Fruit fly (Drosophila melanogaster) whole organism, embryonic: ENCODE results near the gene Cfp1.

Source experiments
- Adf1 ChIP-seq: fragments of 200-800 bp; sonication (Bioruptor generic); IDR thresholded peaks from 2 replicates; pipeline ENCODE4 v1.3.6; 2022; ENCODE audit warnings: missing biosample characterization, missing genetic modification characterization
- Asciz ChIP-seq: fragments of 200-800 bp; sonication (Bioruptor generic); optimal IDR thresholded peaks from 2 replicates; lab custom pipeline; 2017; ENCODE audit warnings: missing biosample characterization, mild to moderate bottlenecking, missing genetic modification characterization, missing genetic modification reagents
- Blimp-1 ChIP-seq: fragments of 200-800 bp; sonication (Bioruptor generic); optimal IDR thresholded peaks from 3 replicates; lab custom pipeline; 2018; ENCODE audit warnings: missing biosample characterization, missing genetic modification characterization, mild to moderate bottlenecking, moderate library complexity, missing genetic modification reagents
- CG10147 ChIP-seq: fragments of 200-800 bp; sonication (Bioruptor generic); optimal IDR thresholded peaks from 2 replicates; lab custom pipeline; 2019; ENCODE audit warnings: missing biosample characterization, mild to moderate bottlenecking, missing genetic modification characterization, moderate library complexity
- CG10321 ChIP-seq: fragments of 200-800 bp; sonication (Bioruptor generic); IDR thresholded peaks from 2 replicates; pipeline ENCODE4 v1.3.6; 2022; ENCODE audit warnings: missing biosample characterization, missing genetic modification characterization
- CG11723 ChIP-seq: fragments of 200-800 bp; sonication (Bioruptor generic); optimal IDR thresholded peaks from 2 replicates; lab custom pipeline; 2017; ENCODE audit warnings: missing biosample characterization, mild to moderate bottlenecking, missing genetic modification characterization
- CG12299 ChIP-seq: fragments of 200-800 bp; sonication (Bioruptor generic); optimal IDR thresholded peaks from 2 replicates; lab custom pipeline; 2018; ENCODE audit warnings: missing biosample characterization, mild to moderate bottlenecking, missing genetic modification characterization
- CG18619 ChIP-seq: fragments of 200-800 bp; sonication (Bioruptor generic); optimal IDR thresholded peaks from 3 replicates; lab custom pipeline; 2017; ENCODE audit warnings: missing biosample characterization, mild to moderate bottlenecking, missing genetic modification characterization
- CG3065 ChIP-seq: fragments of 200-800 bp; sonication (Bioruptor generic); optimal IDR thresholded peaks from 2 replicates; lab custom pipeline; 2016; ENCODE audit warnings: missing biosample characterization, missing genetic modification characterization
- CG32532 ChIP-seq: fragments of 200-800 bp; sonication (Bioruptor generic); IDR thresholded peaks from 2 replicates; pipeline ENCODE4 v1.3.6; 2022; ENCODE audit warnings: missing biosample characterization, missing genetic modification characterization
- CG3995 ChIP-seq: fragments of 200-800 bp; sonication (Bioruptor generic); optimal IDR thresholded peaks from 3 replicates; lab custom pipeline; 2016; ENCODE audit warnings: missing biosample characterization, missing genetic modification characterization
- CG4282 ChIP-seq: fragments of 200-800 bp; sonication (Bioruptor generic); optimal IDR thresholded peaks from 2 replicates; lab custom pipeline; 2016; ENCODE audit warnings: missing biosample characterization, missing genetic modification characterization
- CG4328 ChIP-seq: fragments of 200-800 bp; sonication (Bioruptor generic); optimal IDR thresholded peaks from 3 replicates; lab custom pipeline; 2017; ENCODE audit warnings: missing biosample characterization, missing genetic modification reagents, missing genetic modification characterization
- CG7987 ChIP-seq: fragments of 200-800 bp; sonication (Bioruptor generic); optimal IDR thresholded peaks from 2 replicates; lab custom pipeline; 2018; ENCODE audit warnings: missing biosample characterization, mild to moderate bottlenecking, missing genetic modification characterization, moderate library complexity
- Camta ChIP-seq: fragments of 200-800 bp; sonication (Bioruptor generic); optimal IDR thresholded peaks from 2 replicates; lab custom pipeline; 2016; ENCODE audit warnings: missing biosample characterization, missing genetic modification characterization
- Chrac-16 ChIP-seq: fragments of 200-800 bp; sonication (Bioruptor generic); optimal IDR thresholded peaks from 3 replicates; lab custom pipeline; 2016; ENCODE audit warnings: missing biosample characterization, missing genetic modification characterization
- Dfd ChIP-seq, 2 experiments: fragments of >200 bp; optimal IDR thresholded peaks; 2 replicates each; lab custom pipeline; 2017; ENCODE audit warnings: missing biosample characterization in 2 of 2, missing genetic modification characterization in 2 of 2
- Dref ChIP-seq: fragments of 200-800 bp; sonication (Bioruptor generic); IDR thresholded peaks from 2 replicates; pipeline ENCODE4 v1.3.6; 2022; ENCODE audit warnings: missing biosample characterization, missing genetic modification characterization
- E2f2 ChIP-seq: fragments of 200-800 bp; sonication (Bioruptor generic); IDR thresholded peaks from 2 replicates; pipeline ENCODE4 v1.3.6; 2022; ENCODE audit warnings: missing biosample characterization, missing genetic modification characterization
- ERR ChIP-seq: fragments of 200-800 bp; sonication (Bioruptor generic); optimal IDR thresholded peaks from 2 replicates; lab custom pipeline; 2016; ENCODE audit warnings: missing biosample characterization, missing genetic modification characterization
- Fer1 ChIP-seq: fragments of 200-800 bp; sonication (Bioruptor generic); optimal IDR thresholded peaks from 2 replicates; lab custom pipeline; 2017; ENCODE audit warnings: missing biosample characterization, mild to moderate bottlenecking, missing genetic modification characterization
- Hmr ChIP-seq: fragments of 200-800 bp; sonication (Bioruptor generic); optimal IDR thresholded peaks from 3 replicates; lab custom pipeline; 2017; ENCODE audit warnings: mild to moderate bottlenecking, missing biosample characterization, missing genetic modification reagents, missing genetic modification characterization
- Hr51 ChIP-seq, 2 experiments: fragments of 200-800 bp; sonication (Bioruptor generic); optimal IDR thresholded peaks; 2 replicates in 1 of 2; 3 replicates in 1 of 2; lab custom pipeline; 2016 to 2018; ENCODE audit warnings: missing biosample characterization in 2 of 2, missing genetic modification characterization in 2 of 2, mild to moderate bottlenecking in 1 of 2, moderate library complexity in 1 of 2
- Mrtf ChIP-seq: fragments of 200-800 bp; sonication (Bioruptor generic); IDR thresholded peaks from 3 replicates; pipeline ENCODE4 v1.3.6; 2022; ENCODE audit warnings: missing biosample characterization, missing genetic modification characterization
- NfI ChIP-seq: fragments of 200-800 bp; sonication (Bioruptor generic); optimal IDR thresholded peaks from 3 replicates; lab custom pipeline; 2018; ENCODE audit warnings: missing biosample characterization, mild to moderate bottlenecking, missing genetic modification characterization, moderate library complexity
- PHDP ChIP-seq: fragments of 200-800 bp; sonication (Bioruptor generic); optimal IDR thresholded peaks from 3 replicates; lab custom pipeline; 2018; ENCODE audit warnings: missing biosample characterization, mild to moderate bottlenecking, missing genetic modification characterization, moderate library complexity
- Ravus ChIP-seq: fragments of 200-800 bp; sonication (Bioruptor generic); IDR thresholded peaks from 2 replicates; pipeline ENCODE4 v1.3.6; 2022; ENCODE audit warnings: missing biosample characterization, missing genetic modification characterization
- Sox102F ChIP-seq: fragments of 200-800 bp; sonication (Bioruptor generic); optimal IDR thresholded peaks from 2 replicates; lab custom pipeline; 2018; ENCODE audit warnings: missing biosample characterization, mild to moderate bottlenecking, missing genetic modification characterization, moderate library complexity
- Ssrp ChIP-seq: fragments of 200-800 bp; sonication (Bioruptor generic); optimal IDR thresholded peaks from 2 replicates; lab custom pipeline; 2018; ENCODE audit warnings: missing biosample characterization, mild to moderate bottlenecking, missing genetic modification characterization, moderate library complexity
- Taf1 ChIP-seq: fragments of 200-800 bp; sonication (Bioruptor generic); IDR thresholded peaks from 2 replicates; pipeline ENCODE4 v1.3.6; 2022; ENCODE audit warnings: missing biosample characterization, missing genetic modification characterization
- Vsx1 ChIP-seq: fragments of 200-800 bp; sonication (Bioruptor generic); optimal IDR thresholded peaks from 2 replicates; lab custom pipeline; 2017; ENCODE audit warnings: missing biosample characterization, mild to moderate bottlenecking, missing genetic modification characterization, missing genetic modification reagents
- az2 ChIP-seq: fragments of 200-800 bp; sonication (Bioruptor generic); optimal IDR thresholded peaks from 3 replicates; lab custom pipeline; 2016; ENCODE audit warnings: missing biosample characterization, missing genetic modification characterization
- cg ChIP-seq: fragments of 200-800 bp; sonication (Bioruptor generic); optimal IDR thresholded peaks from 3 replicates; lab custom pipeline; 2019; ENCODE audit warnings: missing biosample characterization, mild to moderate bottlenecking, missing genetic modification characterization, moderate library complexity
- emc ChIP-seq: fragments of 200-800 bp; sonication (Bioruptor generic); optimal IDR thresholded peaks from 2 replicates; lab custom pipeline; 2016; ENCODE audit warnings: missing biosample characterization, missing genetic modification characterization
- ewg ChIP-seq: fragments of 200-800 bp; sonication (Bioruptor generic); optimal IDR thresholded peaks from 3 replicates; lab custom pipeline; 2017; ENCODE audit warnings: mild to moderate bottlenecking, missing biosample characterization, missing genetic modification reagents, missing genetic modification characterization
- fd102C ChIP-seq: fragments of 200-800 bp; sonication (Bioruptor generic); optimal IDR thresholded peaks from 2 replicates; lab custom pipeline; 2018; ENCODE audit warnings: missing biosample characterization, mild to moderate bottlenecking, missing genetic modification characterization, moderate library complexity
- gcm2 ChIP-seq: fragments of 200-800 bp; sonication (Bioruptor generic); optimal IDR thresholded peaks from 2 replicates; lab custom pipeline; 2016; ENCODE audit warnings: missing biosample characterization, missing genetic modification characterization
- hkb ChIP-seq, 2 experiments: fragments of 200-800 bp in 1 of 2; fragments of >200 bp in 1 of 2; sonication (Bioruptor generic) in 1 of 2; IDR thresholded peaks in 1 of 2; optimal IDR thresholded peaks in 1 of 2; 2 replicates each; pipeline versions ENCODE4 v1.3.6 to Lab custom; 2017 to 2022; ENCODE audit warnings: missing biosample characterization in 1 of 2, missing genetic modification characterization in 1 of 2
- jigr1 ChIP-seq: fragments of 200-800 bp; sonication (Bioruptor generic); IDR thresholded peaks from 3 replicates; pipeline ENCODE4 v1.3.6; 2022; ENCODE audit warnings: missing biosample characterization, missing genetic modification characterization
- kni ChIP-seq: fragments of 200-800 bp; sonication (Bioruptor generic); optimal IDR thresholded peaks from 3 replicates; lab custom pipeline; 2017; ENCODE audit warnings: mild to moderate bottlenecking, missing biosample characterization, missing genetic modification reagents, missing genetic modification characterization
- org-1 ChIP-seq: fragments of 200-800 bp; sonication (Bioruptor generic); optimal IDR thresholded peaks from 2 replicates; lab custom pipeline; 2017; ENCODE audit warnings: missing biosample characterization, missing genetic modification characterization
- peb ChIP-seq: fragments of 200-800 bp; sonication (Bioruptor generic); IDR thresholded peaks from 2 replicates; pipeline ENCODE4 v1.3.6; 2022; ENCODE audit warnings: missing biosample characterization, missing genetic modification characterization
- pho ChIP-seq: fragments of 200-800 bp; sonication (Bioruptor generic); optimal IDR thresholded peaks from 2 replicates; lab custom pipeline; 2016; ENCODE audit warnings: missing biosample characterization, missing genetic modification characterization
- pnt ChIP-seq: fragments of 200-800 bp; sonication (Bioruptor generic); optimal IDR thresholded peaks from 3 replicates; lab custom pipeline; 2016; ENCODE audit warnings: missing biosample characterization, missing genetic modification characterization
- prd ChIP-seq, 3 experiments: fragments of >200 bp in 2 of 3; fragments of 200-800 bp in 1 of 3; sonication (Bioruptor generic) in 1 of 3; optimal IDR thresholded peaks in 2 of 3; IDR thresholded peaks in 1 of 3; 2 replicates in 2 of 3; 3 replicates in 1 of 3; pipeline versions ENCODE4 v1.3.6 to Lab custom; 2017 to 2022; ENCODE audit warnings: missing biosample characterization in 1 of 3, missing genetic modification characterization in 1 of 3
- pum ChIP-seq: fragments of 200-800 bp; sonication (Bioruptor generic); optimal IDR thresholded peaks from 2 replicates; lab custom pipeline; 2016; ENCODE audit warnings: missing biosample characterization, missing genetic modification characterization
- row ChIP-seq: fragments of 200-800 bp; sonication (Bioruptor generic); IDR thresholded peaks from 3 replicates; pipeline ENCODE4 v1.3.6; 2022; ENCODE audit warnings: missing biosample characterization, missing genetic modification characterization
- schlank ChIP-seq: fragments of 200-800 bp; sonication (Bioruptor generic); optimal IDR thresholded peaks from 2 replicates; lab custom pipeline; 2018; ENCODE audit warnings: missing biosample characterization, mild to moderate bottlenecking, missing genetic modification characterization
- sqz ChIP-seq: fragments of 200-800 bp; sonication (Bioruptor generic); optimal IDR thresholded peaks from 3 replicates; lab custom pipeline; 2018; ENCODE audit warnings: missing biosample characterization, mild to moderate bottlenecking, missing genetic modification characterization
- zf30C ChIP-seq: fragments of 200-800 bp; sonication (Bioruptor generic); optimal IDR thresholded peaks from 3 replicates; lab custom pipeline; 2018; ENCODE audit warnings: missing biosample characterization, mild to moderate bottlenecking, missing genetic modification characterization

Gene Cfp1

dm6 chrX:9223182-9223581 is 49.6 kb downstream of the Cfp1 start, which contains the start of gene t (continued):
- no peak for TF ChIP-seq emc (GFP tag; lab: Kevin White, UChicago)
- no peak for TF ChIP-seq Ravus (GFP tag; lab: Robert Waterston, UW)
- TF ChIP-seq Vsx1 (GFP tag; lab: Kevin White, UChicago): no peak
- TF ChIP-seq CG10147: no peak
- no peak for TF ChIP-seq Dfd (GFP tag; optimal IDR thresholded peaks at IDR 0.05; lab: Kevin White, UChicago)
- TF ChIP-seq az2: peak; percentile 5
- no peak for TF ChIP-seq Taf1 (GFP tag; lab: Robert Waterston, UW)
- no peak for TF ChIP-seq ERR
- TF ChIP-seq fd102C (GFP tag; lab: Kevin White, UChicago): no peak
- no peak for TF ChIP-seq org-1 (GFP tag; lab: Kevin White, UChicago)
- TF ChIP-seq CG7987: no peak
- TF ChIP-seq ewg (GFP tag; lab: Kevin White, UChicago): no peak
- TF ChIP-seq Adf1 (GFP tag; lab: Robert Waterston, UW): peak; percentile 95
- TF ChIP-seq CG18619 (GFP tag; lab: Kevin White, UChicago): peak; percentile 0
- TF ChIP-seq CG32532: no peak; the same call in 1 of the 2 replicates
- no peak for TF ChIP-seq pnt (GFP tag; lab: Kevin White, UChicago)
- no peak for TF ChIP-seq Chrac-16 (GFP tag; lab: Kevin White, UChicago)
- TF ChIP-seq hkb (optimal IDR thresholded peaks at IDR 0.05; lab: Kevin White, UChicago): no peak
- TF ChIP-seq hkb (GFP tag; IDR thresholded peaks at IDR 0.05; lab: Robert Waterston, UW): 0 out of 2 replicates have a peak, but pooled peaks have one; percentile 25
- no peak for TF ChIP-seq gcm2 (GFP tag; lab: Kevin White, UChicago)
- no peak for TF ChIP-seq Hr51 (GFP tag; optimal IDR thresholded peaks at IDR 0.05; lab: Kevin White, UChicago)
- TF ChIP-seq CG4282 (GFP tag; lab: Kevin White, UChicago): no peak
- no peak for TF ChIP-seq kni (GFP tag; lab: Kevin White, UChicago)
- no peak for TF ChIP-seq peb
- TF ChIP-seq pum (GFP tag; lab: Kevin White, UChicago): no peak
- TF ChIP-seq row: peak; percentile 28; the same call in 1 of the 3 replicates
- no peak for TF ChIP-seq CG10321 (GFP tag; lab: Robert Waterston, UW)
- no peak for TF ChIP-seq Mrtf (GFP tag; lab: Robert Waterston, UW)
- no peak for TF ChIP-seq CG3995 (GFP tag; lab: Kevin White, UChicago)
- peak; percentile 5 for TF ChIP-seq PHDP
- peak; percentile 33; the same call in 1 of the 2 replicates for TF ChIP-seq Dref (GFP tag; lab: Robert Waterston, UW)
- TF ChIP-seq sqz (GFP tag; lab: Kevin White, UChicago): no peak
- TF ChIP-seq CG11723 (GFP tag; lab: Kevin White, UChicago): no peak
- TF ChIP-seq CG4328: no peak
- no peak for TF ChIP-seq Fer1 (GFP tag; lab: Kevin White, UChicago)
- no peak for TF ChIP-seq Blimp-1 (GFP tag; lab: Kevin White, UChicago)
- no peak for TF ChIP-seq pho
- no peak for TF ChIP-seq jigr1 (GFP tag; lab: Robert Waterston, UW)
- no peak for TF ChIP-seq zf30C (GFP tag; lab: Kevin White, UChicago)
- no peak for TF ChIP-seq CG3065 (GFP tag; lab: Kevin White, UChicago)
- TF ChIP-seq Camta (GFP tag; lab: Kevin White, UChicago): no peak
- TF ChIP-seq Sox102F: no peak
- no peak for TF ChIP-seq CG12299 (tag; lab: Kevin White, UChicago)
- TF ChIP-seq NfI: no peak
- peak; percentile 13 for TF ChIP-seq Hmr (GFP tag; lab: Kevin White, UChicago)
- TF ChIP-seq Asciz (GFP tag; lab: Kevin White, UChicago): no peak
- TF ChIP-seq schlank (tag; lab: Kevin White, UChicago): no peak
- TF ChIP-seq prd (optimal IDR thresholded peaks at IDR 0.05; lab: Kevin White, UChicago): no peak
- TF ChIP-seq prd (GFP tag; IDR thresholded peaks at IDR 0.05; lab: Robert Waterston, UW): no peak
- TF ChIP-seq cg (GFP tag; lab: Kevin White, UChicago): no peak
- peak; percentile 20; the same call in 1 of the 2 replicates for TF ChIP-seq E2f2
- no peak for TF ChIP-seq Ssrp (tag; lab: Kevin White, UChicago)
